Worm (Caenorhabditis elegans): Measurements from ENCODE around the gene ceh-99.
"Not testable (repeated sequence)": the region's sequence is repeated elsewhere in the genome, so short reads cannot be mapped to it uniquely, and the experiment has no call there.

DNA sequence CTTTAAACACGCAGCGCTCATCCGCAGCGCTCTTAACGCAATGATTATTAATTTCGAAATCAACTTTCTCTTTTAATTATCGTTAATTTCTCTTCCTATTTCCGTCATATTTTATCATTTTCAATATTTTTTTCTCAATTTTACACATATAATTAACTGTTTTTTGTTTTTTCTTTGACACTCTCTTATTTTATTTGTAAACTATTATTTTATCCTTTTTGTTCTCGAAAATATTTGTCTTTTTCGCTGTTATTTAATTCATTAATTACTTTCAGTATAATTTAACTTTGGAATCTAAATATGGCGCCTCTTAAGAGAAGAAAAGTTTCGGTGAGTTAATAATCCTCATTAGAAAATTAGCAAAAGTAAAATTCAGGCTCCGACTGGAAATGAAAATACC is 16.4 kb downstream of the ceh-99 start, which contains the start of gene F49C5.3:
- not testable (repeated sequence) for TF ChIP-seq nhr-12 (tag; optimal IDR thresholded peaks at IDR 0.05); lin-13 (GFP tag; optimal IDR thresholded peaks at IDR 0.05); lin-15B (tag; optimal IDR thresholded peaks at IDR 0.05); blmp-1 (tag; optimal IDR thresholded peaks at IDR 0.05); ceh-90 (tag; optimal IDR thresholded peaks at IDR 0.05); ceh-82 (tag; optimal IDR thresholded peaks at IDR 0.05); fkh-4 (tag; optimal IDR thresholded peaks at IDR 0.05; ENCODE audit: borderline replicate concordance); mdl-1 (tag; optimal IDR thresholded peaks at IDR 0.05); vab-15 (tag; optimal IDR thresholded peaks at IDR 0.05); nhr-77 (tag; optimal IDR thresholded peaks at IDR 0.05); unc-62 (GFP tag; optimal IDR thresholded peaks at IDR 0.05); nhr-11 (tag; optimal IDR thresholded peaks at IDR 0.05); hlh-17 (GFP tag; optimal IDR thresholded peaks at IDR 0.05; ENCODE audit: borderline replicate concordance); snu-23 (GFP tag; optimal IDR thresholded peaks at IDR 0.05)

All from whole organism, L1 larva.